Worm (Caenorhabditis elegans) whole organism, young adult: ENCODE results near the gene C24H10.3.

Source experiments
- B0019.2 ChIP-seq: fragments of 200-800 bp; sonication (Bioruptor generic); conservative IDR thresholded peaks from 2 replicates; pipeline ENCODE4 v1.3.6; 2022; ENCODE audit warnings: missing genetic modification reagents, missing genetic modification characterization, missing compliant biosample characterization
- T26A5.8 ChIP-seq: sonication (generic microtip); optimal IDR thresholded peaks from 2 replicates; lab custom pipeline; 2016; ENCODE audit warnings: missing genetic modification characterization, missing compliant biosample characterization
- attf-3 ChIP-seq: fragments of 200-800 bp; sonication (Bioruptor generic); conservative IDR thresholded peaks from 2 replicates; pipeline ENCODE4 v1.3.6; 2022; ENCODE audit warnings: missing genetic modification reagents, missing genetic modification characterization, missing compliant biosample characterization
- attf-5 ChIP-seq: fragments of 200-800 bp; sonication (Bioruptor generic); optimal IDR thresholded peaks from 2 replicates; lab custom pipeline; 2018; ENCODE audit warnings: mild to moderate bottlenecking, missing genetic modification characterization, missing compliant biosample characterization
- ceh-58 ChIP-seq: fragments of 200-800 bp; sonication (Bioruptor generic); IDR thresholded peaks from 2 replicates; pipeline ENCODE4 v1.3.6; 2022; ENCODE audit warnings: missing genetic modification characterization, missing compliant biosample characterization
- gei-17 ChIP-seq: fragments of 200-800 bp; sonication (Bioruptor generic); optimal IDR thresholded peaks from 2 replicates; lab custom pipeline; 2018; ENCODE audit warnings: mild to moderate bottlenecking, missing genetic modification characterization, missing compliant biosample characterization
- him-1 ChIP-seq: sonication (generic microtip); optimal IDR thresholded peaks from 2 replicates; lab custom pipeline; 2016; ENCODE audit warnings: missing genotype, missing genetic modification reagents, missing genetic modification characterization, missing compliant biosample characterization
- let-607 ChIP-seq, 2 experiments: fragments of 200-800 bp in 1 of 2; sonication (Bioruptor generic) in 1 of 2; sonication (generic microtip) in 1 of 2; optimal IDR thresholded peaks; 2 replicates each; lab custom pipeline; 2016 to 2018; ENCODE audit warnings: mild to moderate bottlenecking in 2 of 2, missing compliant biosample characterization in 2 of 2, missing genetic modification characterization in 2 of 2, moderate library complexity in 2 of 2, missing genotype in 1 of 2
- madf-8 ChIP-seq: fragments of 200-800 bp; sonication (Bioruptor generic); conservative IDR thresholded peaks from 2 replicates; pipeline ENCODE4 v1.3.6; 2022; ENCODE audit warnings: missing genetic modification reagents, missing genetic modification characterization, missing compliant biosample characterization
- mcd-1 ChIP-seq: fragments of 200-800 bp; sonication (Bioruptor generic); IDR thresholded peaks from 2 replicates; pipeline ENCODE4 v1.3.6; 2022; ENCODE audit warnings: missing genetic modification reagents, missing genetic modification characterization, missing compliant biosample characterization
- nfya-2 ChIP-seq: fragments of 200-800 bp; sonication (Bioruptor generic); IDR thresholded peaks from 2 replicates; pipeline ENCODE4 v1.3.6; 2022; ENCODE audit warnings: missing genetic modification reagents, missing genetic modification characterization, missing compliant biosample characterization
- pha-4 ChIP-seq: fragments of 150-350 bp; sonication (generic microtip); optimal IDR thresholded peaks from 2 replicates; lab custom pipeline; 2014; ENCODE audit warnings: missing biosample characterization, missing genetic modification reagents, missing genetic modification characterization
- snpc-4 ChIP-seq, 5 experiments: fragments of 150-350 bp in 1 of 5; sonication (generic microtip) in 4 of 5; optimal IDR thresholded peaks; 2 replicates each; lab custom pipeline; 2014 to 2018; ENCODE audit warnings: missing genetic modification characterization in 5 of 5, missing biosample characterization in 3 of 5, antibody characterized with exemption in 2 of 5, mild to moderate bottlenecking in 2 of 5, missing compliant biosample characterization in 2 of 5, missing genotype in 2 of 5, moderate library complexity in 2 of 5, missing genetic modification reagents in 1 of 5
- ztf-6 ChIP-seq: fragments of 200-800 bp; sonication (Bioruptor generic); IDR thresholded peaks from 2 replicates; pipeline ENCODE4 v1.3.6; 2022; ENCODE audit warnings: missing genetic modification reagents, missing genetic modification characterization, missing compliant biosample characterization

- TF ChIP-seq pha-4 (tag; lab: Kevin White, UChicago) = no peak
- no peak for TF ChIP-seq madf-8 (GFP tag; lab: Robert Waterston, UW)
- TF ChIP-seq ceh-58 (GFP tag; lab: Robert Waterston, UW) = 0 out of 2 replicates have a peak, but pooled peaks have one; percentile 5
- no peak for TF ChIP-seq T26A5.8 (tag; lab: Kevin White, UChicago)
- peak; percentile 62 for TF ChIP-seq mcd-1 (GFP tag; lab: Robert Waterston, UW)
- 0 out of 2 replicates have a peak, but pooled peaks have one; percentile 70 for TF ChIP-seq nfya-2
- TF ChIP-seq attf-5 (GFP tag; lab: Kevin White, UChicago) = no peak
- TF ChIP-seq let-607 (tag; optimal IDR thresholded peaks at IDR 0.05; lab: Kevin White, UChicago) = peak in 1 of 2 experiments; percentile 49
- peak; percentile 87 for TF ChIP-seq gei-17
- no peak for TF ChIP-seq ztf-6 (GFP tag; lab: Robert Waterston, UW)
- TF ChIP-seq him-1 (tag; lab: Kevin White, UChicago) = no peak
- 0 out of 2 replicates have a peak, but pooled peaks have one; percentile 13 for TF ChIP-seq B0019.2
- TF ChIP-seq snpc-4 (GFP tag; optimal IDR thresholded peaks at IDR 0.05; lab: Kevin White, UChicago) = no peak
- TF ChIP-seq snpc-4 (tag; optimal IDR thresholded peaks at IDR 0.05; lab: Kevin White, UChicago) = no peak
- no peak for TF ChIP-seq attf-3 (GFP tag; lab: Robert Waterston, UW)
Observed at ce11 chrX:5106187-5106694, 45.4 kb downstream of the C24H10.3 start.
